Worm (Caenorhabditis elegans) whole organism, young adult: ENCODE measurements around the gene srh-7.

ENCODE experiments used
- C17E4.6 ChIP-seq: fragments of 200-800 bp; sonication (Bioruptor generic); IDR thresholded peaks from 2 replicates; pipeline ENCODE4 v1.3.6; 2022; ENCODE audit warnings: missing genetic modification reagents, missing genetic modification characterization, missing compliant biosample characterization
- D2030.7 ChIP-seq: fragments of 200-800 bp; sonication (Bioruptor generic); IDR thresholded peaks from 2 replicates; pipeline ENCODE4 v1.3.6; 2022; ENCODE audit warnings: missing genetic modification reagents, missing genetic modification characterization, missing compliant biosample characterization
- F33H1.4 ChIP-seq: fragments of 200-800 bp; sonication (Bioruptor generic); IDR thresholded peaks from 2 replicates; pipeline ENCODE4 v1.3.6; 2022; ENCODE audit warnings: missing genetic modification reagents, missing genetic modification characterization, missing compliant biosample characterization
- K11D2.4 ChIP-seq: fragments of 200-800 bp; sonication (Bioruptor generic); IDR thresholded peaks from 2 replicates; pipeline ENCODE4 v1.3.6; 2022; ENCODE audit warnings: missing genetic modification reagents, missing genetic modification characterization, missing compliant biosample characterization
- T07F8.4 ChIP-seq: sonication (generic microtip); optimal IDR thresholded peaks from 2 replicates; lab custom pipeline; 2016; ENCODE audit warnings: mild to moderate bottlenecking, missing genetic modification characterization, moderate library complexity, missing compliant biosample characterization
- ZK185.1 ChIP-seq: sonication (generic microtip); optimal IDR thresholded peaks from 2 replicates; lab custom pipeline; 2016; ENCODE audit warnings: mild to moderate bottlenecking, missing genetic modification characterization, missing compliant biosample characterization; ENCODE audit not compliant: poor library complexity, severe bottlenecking
- athp-1 ChIP-seq: sonication (generic microtip); optimal IDR thresholded peaks from 2 replicates; lab custom pipeline; 2017; ENCODE audit warnings: mild to moderate bottlenecking, missing genetic modification characterization, missing compliant biosample characterization
- ceh-79 ChIP-seq: sonication (generic microtip); optimal IDR thresholded peaks from 2 replicates; lab custom pipeline; 2017; ENCODE audit warnings: mild to moderate bottlenecking, missing genetic modification characterization, missing compliant biosample characterization
- dpff-1 ChIP-seq: sonication (generic microtip); optimal IDR thresholded peaks from 2 replicates; lab custom pipeline; 2017; ENCODE audit warnings: mild to moderate bottlenecking, missing genetic modification characterization, missing compliant biosample characterization
- efl-1 ChIP-seq: fragments of 150-350 bp; optimal IDR thresholded peaks from 2 replicates; lab custom pipeline; 2014; ENCODE audit warnings: missing biosample characterization, missing genetic modification reagents, missing genetic modification characterization
- egl-44 ChIP-seq: fragments of 200-800 bp; sonication (Bioruptor generic); IDR thresholded peaks from 2 replicates; pipeline ENCODE4 v1.3.6; 2022; ENCODE audit warnings: missing genetic modification reagents, missing genetic modification characterization, missing compliant biosample characterization
- fkh-3 ChIP-seq: sonication (generic microtip); optimal IDR thresholded peaks from 2 replicates; lab custom pipeline; 2016; ENCODE audit warnings: mild to moderate bottlenecking, missing genetic modification characterization, missing compliant biosample characterization
- hlh-12 ChIP-seq: sonication (generic microtip); optimal IDR thresholded peaks from 2 replicates; lab custom pipeline; 2016; ENCODE audit warnings: missing genetic modification characterization, missing compliant biosample characterization
- lin-35 ChIP-seq, 3 experiments: fragments of 150-350 bp in 2 of 3; sonication (generic microtip) in 1 of 3; optimal IDR thresholded peaks; 2 replicates each; lab custom pipeline; 2014 to 2018; ENCODE audit warnings: missing biosample characterization in 3 of 3, missing genetic modification characterization in 3 of 3, missing genetic modification reagents in 3 of 3
- lin-40 ChIP-seq: sonication (generic microtip); optimal IDR thresholded peaks from 2 replicates; lab custom pipeline; 2016; ENCODE audit warnings: missing genetic modification characterization, mild to moderate bottlenecking, missing compliant biosample characterization, missing genotype, missing genetic modification reagents
- lsy-27 ChIP-seq: sonication (generic microtip); optimal IDR thresholded peaks from 2 replicates; lab custom pipeline; 2017; ENCODE audit warnings: missing genetic modification characterization, mild to moderate bottlenecking, missing compliant biosample characterization, antibody characterized with exemption, missing genotype, borderline replicate concordance; ENCODE audit not compliant: insufficient read depth
- madf-10 ChIP-seq: sonication (generic microtip); optimal IDR thresholded peaks from 2 replicates; lab custom pipeline; 2016; ENCODE audit warnings: mild to moderate bottlenecking, missing genetic modification characterization, missing compliant biosample characterization
- mcd-1 ChIP-seq: fragments of 200-800 bp; sonication (Bioruptor generic); IDR thresholded peaks from 2 replicates; pipeline ENCODE4 v1.3.6; 2022; ENCODE audit warnings: missing genetic modification reagents, missing genetic modification characterization, missing compliant biosample characterization
- nfya-2 ChIP-seq: fragments of 200-800 bp; sonication (Bioruptor generic); IDR thresholded peaks from 2 replicates; pipeline ENCODE4 v1.3.6; 2022; ENCODE audit warnings: missing genetic modification reagents, missing genetic modification characterization, missing compliant biosample characterization
- nfyb-1 ChIP-seq: fragments of 200-800 bp; sonication (Bioruptor generic); IDR thresholded peaks from 2 replicates; pipeline ENCODE4 v1.3.6; 2022; ENCODE audit warnings: missing genetic modification reagents, missing genetic modification characterization, missing compliant biosample characterization
- nhr-120 ChIP-seq: fragments of 200-800 bp; sonication (Bioruptor generic); IDR thresholded peaks from 2 replicates; pipeline ENCODE4 v1.3.6; 2022; ENCODE audit warnings: missing genetic modification characterization, missing compliant biosample characterization
- nhr-179 ChIP-seq: sonication (generic microtip); optimal IDR thresholded peaks from 2 replicates; lab custom pipeline; 2016; ENCODE audit warnings: mild to moderate bottlenecking, missing genetic modification characterization, missing compliant biosample characterization
- nhr-80 ChIP-seq: sonication (generic microtip); optimal IDR thresholded peaks from 2 replicates; lab custom pipeline; 2016; ENCODE audit warnings: missing genetic modification characterization, missing compliant biosample characterization
- pbrm-1 ChIP-seq: fragments of 200-800 bp; sonication (Bioruptor generic); IDR thresholded peaks from 2 replicates; pipeline ENCODE4 v1.3.6; 2022; ENCODE audit warnings: missing genetic modification reagents, missing genetic modification characterization, missing compliant biosample characterization
- rcor-1 ChIP-seq: fragments of 200-800 bp; sonication (Bioruptor generic); IDR thresholded peaks from 2 replicates; pipeline ENCODE4 v1.3.6; 2022; ENCODE audit warnings: missing genetic modification reagents, missing genetic modification characterization, missing compliant biosample characterization
- rec-8 ChIP-seq, 2 experiments: sonication (generic microtip); optimal IDR thresholded peaks; 2 replicates each; lab custom pipeline; 2016; ENCODE audit warnings: mild to moderate bottlenecking in 2 of 2, missing genetic modification characterization in 2 of 2, missing genetic modification reagents in 2 of 2, missing genotype in 2 of 2, missing biosample characterization in 1 of 2, missing compliant biosample characterization in 1 of 2, moderate library complexity in 1 of 2
- repo-1 ChIP-seq: sonication (generic microtip); optimal IDR thresholded peaks from 2 replicates; lab custom pipeline; 2017; ENCODE audit warnings: mild to moderate bottlenecking, missing genetic modification characterization, missing compliant biosample characterization
- rpc-1 ChIP-seq, 2 experiments: fragments of 150-350 bp in 1 of 2; sonication (generic microtip) in 1 of 2; optimal IDR thresholded peaks; 2 replicates each; lab custom pipeline; 2014 to 2018; ENCODE audit warnings: missing biosample characterization in 1 of 2, missing genetic modification characterization in 1 of 2, missing genetic modification reagents in 1 of 2, missing genotype in 1 of 2
- sea-2 ChIP-seq: fragments of 200-800 bp; sonication (Bioruptor generic); IDR thresholded peaks from 2 replicates; pipeline ENCODE4 v1.3.6; 2022; ENCODE audit warnings: missing genetic modification characterization, missing compliant biosample characterization
- sptf-2 ChIP-seq: fragments of 200-800 bp; sonication (Bioruptor generic); optimal IDR thresholded peaks from 2 replicates; lab custom pipeline; 2018; ENCODE audit warnings: mild to moderate bottlenecking, missing genetic modification characterization, missing compliant biosample characterization
- tbp1 ChIP-seq: fragments of 200-800 bp; sonication (Bioruptor generic); optimal IDR thresholded peaks from 2 replicates; lab custom pipeline; 2018; ENCODE audit warnings: mild to moderate bottlenecking, missing genetic modification characterization, missing compliant biosample characterization
- tbx-9 ChIP-seq: sonication (generic microtip); optimal IDR thresholded peaks from 2 replicates; lab custom pipeline; 2016; ENCODE audit warnings: borderline replicate concordance, missing genetic modification characterization, inconsistent platforms, missing compliant biosample characterization
- xnd-1 ChIP-seq: sonication (generic microtip); optimal IDR thresholded peaks from 2 replicates; lab custom pipeline; 2016; ENCODE audit warnings: missing genotype, missing genetic modification reagents, missing genetic modification characterization, missing compliant biosample characterization
- zfh-2 ChIP-seq: fragments of 200-800 bp; sonication (Bioruptor generic); conservative IDR thresholded peaks from 2 replicates; pipeline ENCODE4 v1.3.6; 2022; ENCODE audit warnings: missing genetic modification reagents, missing genetic modification characterization, missing compliant biosample characterization
- ztf-22 ChIP-seq: fragments of 200-800 bp; sonication (Bioruptor generic); optimal IDR thresholded peaks from 2 replicates; lab custom pipeline; 2018; ENCODE audit warnings: mild to moderate bottlenecking, missing genetic modification characterization, moderate library complexity, missing compliant biosample characterization
- ztf-26 ChIP-seq: sonication (generic microtip); optimal IDR thresholded peaks from 2 replicates; lab custom pipeline; 2017; ENCODE audit warnings: missing genetic modification characterization, missing compliant biosample characterization

srh-7 gene

ce11 chrV:4010170-4010569, 2.1 kb downstream of the srh-7 start, which contains the start of gene srh-4:
TSS of gene srh-4 (plus strand) at chrV:4010470.
- TF ChIP-seq efl-1 (GFP tag; lab: Kevin White, UChicago) (no peak), hlh-12 (tag; lab: Kevin White, UChicago) (no peak)

- TF ChIP-seq xnd-1 (tag; lab: Kevin White, UChicago) (no peak), tbx-9 (no peak), mcd-1 (GFP tag; lab: Robert Waterston, UW) (no peak), fkh-3 (no peak), ceh-79 (no peak), rpc-1 (optimal IDR thresholded peaks at IDR 0.05; lab: Kevin White, UChicago) (no peak), rpc-1 (tag; optimal IDR thresholded peaks at IDR 0.05; lab: Kevin White, UChicago) (no peak), sea-2 (GFP tag; lab: Robert Waterston, UW) (no peak), nfya-2 (GFP tag; lab: Robert Waterston, UW) (no peak), sptf-2 (GFP tag; lab: Kevin White, UChicago) (no peak), madf-10 (no peak), ztf-26 (tag; lab: Kevin White, UChicago) (no peak), nfyb-1 (GFP tag; lab: Robert Waterston, UW) (no peak)
- TF ChIP-seq, all 124 proteins: peak for 0
These were observed 8.8 kb downstream of the srh-7 start, which contains the start of gene srw-89 for ce11 chrV:4016780-4017179. TSS of gene srw-89 (plus strand) at chrV:4017080.

DNA sequence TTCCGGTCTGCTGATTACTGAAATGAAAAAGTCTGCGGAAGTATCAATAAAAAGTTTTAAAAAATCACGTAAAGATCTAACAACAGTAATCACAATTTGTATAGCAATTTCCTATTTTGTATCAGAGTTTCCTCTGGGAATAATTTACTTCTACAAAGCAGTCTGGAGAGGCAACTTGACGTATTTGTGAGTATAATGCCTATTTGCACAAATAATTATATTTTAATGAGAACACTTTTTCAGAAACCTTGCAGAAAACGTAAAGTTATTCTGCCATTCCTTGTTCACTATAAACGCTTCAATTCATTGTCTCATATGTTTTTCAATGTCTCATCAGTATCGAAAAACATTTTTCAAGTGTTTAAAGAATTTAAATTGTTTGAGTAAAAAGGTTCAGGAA, 10.6 kb downstream of the srh-7 start:
- TF ChIP-seq zfh-2 (GFP tag; lab: Robert Waterston, UW) (no peak), tbp1 (no peak), pbrm-1 (GFP tag; lab: Robert Waterston, UW) (no peak), K11D2.4 (GFP tag; lab: Robert Waterston, UW) (no peak), athp-1 (no peak), lin-35 (GFP tag; optimal IDR thresholded peaks at IDR 0.05; lab: Kevin White, UChicago) (no peak), xnd-1 (tag; lab: Kevin White, UChicago) (no peak), D2030.7 (no peak), rcor-1 (GFP tag; lab: Robert Waterston, UW) (no peak), efl-1 (GFP tag; lab: Kevin White, UChicago) (no peak), nfya-2 (GFP tag; lab: Robert Waterston, UW) (no peak), lsy-27 (tag; lab: Kevin White, UChicago) (no peak), T07F8.4 (tag; lab: Kevin White, UChicago) (no peak), nhr-179 (tag; lab: Kevin White, UChicago) (no peak), repo-1 (tag; lab: Kevin White, UChicago) (no peak), hlh-12 (tag; lab: Kevin White, UChicago) (no peak)

ce11 chrV:4019188-4019587, 11.2 kb downstream of the srh-7 start, which contains the start of gene K09D9.3:
TSS of gene K09D9.3 (plus strand) at chrV:4019488.
- TF ChIP-seq dpff-1 (tag; lab: Kevin White, UChicago) (no peak), lsy-27 (tag; lab: Kevin White, UChicago) (no peak), athp-1 (no peak), sptf-2 (GFP tag; lab: Kevin White, UChicago) (no peak), tbp1 (no peak), F33H1.4 (GFP tag; lab: Robert Waterston, UW) (no peak), egl-44 (GFP tag; lab: Robert Waterston, UW) (no peak), nhr-120 (GFP tag; lab: Robert Waterston, UW) (no peak), lin-40 (tag; lab: Kevin White, UChicago) (no peak), rec-8 (tag; optimal IDR thresholded peaks at IDR 0.05; lab: Kevin White, UChicago) (no peak), ztf-26 (tag; lab: Kevin White, UChicago) (no peak), D2030.7 (no peak), ZK185.1 (no peak), C17E4.6 (GFP tag; lab: Robert Waterston, UW) (no peak), nhr-80 (no peak), ztf-22 (GFP tag; lab: Kevin White, UChicago) (no peak)
